Fruit fly (Drosophila melanogaster) S2 (cell line): ENCODE measurements around the gene arm.

ENCODE experiments used
- CG8478 ChIP-seq: fragments of >200 bp; optimal IDR thresholded peaks from 2 replicates; lab custom pipeline; 2018
- CTCF ChIP-seq, 2 experiments: fragments of >200 bp; optimal IDR thresholded peaks; 2 replicates each; lab custom pipeline; 2018

DNA sequence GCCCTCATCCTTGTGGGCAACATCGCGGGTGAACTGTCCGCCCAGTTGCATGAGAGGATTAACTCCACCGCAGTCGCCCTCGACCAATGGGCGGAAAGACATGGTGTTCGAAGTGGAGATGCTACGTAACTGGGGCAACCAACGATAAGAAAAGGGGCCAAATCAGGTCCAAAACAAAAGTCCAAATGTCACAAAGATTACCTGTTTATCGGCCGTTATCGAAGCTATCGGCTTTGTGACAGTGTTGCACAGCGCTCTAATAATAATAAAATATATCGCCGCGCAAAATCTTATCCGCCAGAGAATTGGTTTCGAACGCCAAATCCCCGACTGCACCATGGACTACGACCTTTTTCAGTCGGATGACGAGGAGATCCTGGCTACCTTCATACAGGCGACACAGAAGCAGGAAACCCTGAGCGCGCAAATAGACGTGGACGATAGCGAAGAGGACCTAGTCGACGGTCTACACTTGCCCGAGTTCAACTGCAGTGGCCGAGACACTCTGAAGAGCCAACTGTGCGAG lies 31.8 kb downstream of the arm start, which contains the start of the genes CG14803 and Pex5:
- TF ChIP-seq CTCF (optimal IDR thresholded peaks at IDR 0.05; lab: Kevin White, UChicago) (no peak), CG8478 (lab: Kevin White, UChicago) (no peak)
